Worm (Caenorhabditis elegans) whole organism, L3 larva: ENCODE data around the gene mlc-4.

ENCODE experiments used
- ama-1 ChIP-seq: fragments of 150-350 bp; optimal IDR thresholded peaks from 2 replicates; lab custom pipeline; 2018
- nhr-11 ChIP-seq: fragments of 150-350 bp; optimal IDR thresholded peaks from 2 replicates; lab custom pipeline; 2014; ENCODE audit warnings: missing biosample characterization, missing genetic modification characterization
- nhr-12 ChIP-seq: fragments of 150-350 bp; optimal IDR thresholded peaks from 2 replicates; lab custom pipeline; 2014; ENCODE audit warnings: missing biosample characterization, missing genetic modification characterization
- nhr-77 ChIP-seq: fragments of 150-350 bp; optimal IDR thresholded peaks from 2 replicates; lab custom pipeline; 2014; ENCODE audit warnings: missing biosample characterization, missing genetic modification characterization
- unc-62 ChIP-seq: fragments of 150-350 bp; sonication (generic microtip); optimal IDR thresholded peaks from 4 replicates; lab custom pipeline; 2014; ENCODE audit warnings: missing biosample characterization, missing genetic modification reagents, missing genetic modification characterization

ce11 chrIII:3423924-3424323 is 30.3 kb upstream of the mlc-4 start:
- no peak for TF ChIP-seq nhr-77
- no peak for TF ChIP-seq nhr-11 (tag; lab: Kevin White, UChicago)
- no peak for TF ChIP-seq nhr-12 (tag; lab: Kevin White, UChicago)
- TF ChIP-seq unc-62 = no peak
- TF ChIP-seq ama-1 (lab: Kevin White, UChicago) = no peak
